Fruit fly (Drosophila melanogaster): ENCODE results near the gene CG45122.

DNA sequence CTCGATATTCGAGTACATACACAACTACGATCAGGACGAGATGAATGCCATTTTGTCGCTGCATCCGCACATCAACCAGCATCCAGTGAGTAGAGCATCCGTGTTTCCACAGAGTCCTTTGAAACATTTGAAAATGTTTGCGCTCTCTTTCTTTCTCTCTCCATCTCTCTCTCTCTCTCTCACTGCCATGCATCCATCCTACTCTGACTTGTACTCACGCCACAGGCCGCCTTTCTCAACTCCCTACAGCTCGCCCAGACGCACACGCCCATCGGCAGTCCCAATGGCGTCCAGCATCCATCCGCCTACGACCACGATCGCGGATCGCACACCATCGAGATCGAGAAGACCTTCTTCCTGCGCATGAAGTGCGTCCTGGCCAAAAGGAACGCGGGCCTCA, 30.6 kb downstream of the CG45122 start:
- TF ChIP-seq ttk (optimal IDR thresholded peaks at IDR 0.05) (no peak), Myc (optimal IDR thresholded peaks at IDR 0.05) (no peak), psq (optimal IDR thresholded peaks at IDR 0.05) (no peak)

Measured in Kc167 (cell line).